Fruit fly (Drosophila melanogaster): ENCODE results near the gene drongo.

DNA sequence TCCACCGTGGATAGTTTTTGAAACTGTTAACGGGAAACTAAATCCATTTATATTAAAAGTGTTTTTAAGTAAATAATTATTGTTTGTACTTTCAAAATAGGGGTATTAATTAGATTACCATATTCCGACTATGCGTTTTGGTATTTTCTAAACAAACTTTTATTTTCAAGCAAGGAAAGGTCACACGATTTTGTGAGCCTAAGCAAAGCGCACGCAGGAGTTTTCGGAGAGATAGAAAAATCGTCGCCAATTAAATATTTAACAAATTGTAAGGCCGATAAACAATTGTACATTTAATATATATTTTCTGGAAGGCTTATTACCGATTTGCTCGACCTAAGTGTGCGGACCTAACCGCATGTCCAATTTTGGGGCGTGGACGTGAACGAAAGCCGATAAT is 19.4 kb upstream of the drongo start, which contains the start of gene PNUTS:
- TF ChIP-seq dsf (GFP tag; optimal IDR thresholded peaks at IDR 0.05; ENCODE audit: borderline replicate concordance): no peak
- TF ChIP-seq CG32264 (GFP tag; optimal IDR thresholded peaks at IDR 0.05): no peak
- TF ChIP-seq h (GFP tag; optimal IDR thresholded peaks at IDR 0.05): no peak
- no peak for TF ChIP-seq usp (GFP tag; optimal IDR thresholded peaks at IDR 0.05)
- TF ChIP-seq HLH106 (tag; optimal IDR thresholded peaks at IDR 0.05): no peak

All from whole organism, wandering third instar larva.